Worm (Caenorhabditis elegans): ENCODE measurements around the gene R02D5.1.

Gene R02D5.1

ce11 chrV:14463087-14463486 lies 45.0 kb upstream of the R02D5.1 start, which contains the start of gene F08H9.3 (continued):
- TF ChIP-seq lin-38 (GFP tag; IDR thresholded peaks at IDR 0.05) (peak; percentile 64), php-3 (GFP tag; IDR thresholded peaks at IDR 0.05) (peak; percentile 58; the same call in 1 of the 2 replicates), dve-1 (tag; optimal IDR thresholded peaks at IDR 0.05; ENCODE audit: insufficient read depth) (peak; percentile 76), T26A8.4 (GFP tag; IDR thresholded peaks at IDR 0.05) (peak; percentile 79), snpc-4 (tag; optimal IDR thresholded peaks at IDR 0.05) (peak; percentile 69), set-16 (GFP tag; IDR thresholded peaks at IDR 0.05) (peak; percentile 54)

ce11 chrV:14464368-14464767 lies 43.7 kb upstream of the R02D5.1 start, which contains the start of gene F08H9.4:
Gene F08H9.4 (minus strand): TSS chrV:14464428.
- TF ChIP-seq Y75B8A.6 (GFP tag; IDR thresholded peaks at IDR 0.05) = no peak
- no peak for TF ChIP-seq nhr-25 (tag; optimal IDR thresholded peaks at IDR 0.05; ENCODE audit: borderline replicate concordance, insufficient read depth)
- no peak for TF ChIP-seq ama-1 (optimal IDR thresholded peaks at IDR 0.05)
- TF ChIP-seq jun-1 (tag; optimal IDR thresholded peaks at IDR 0.05) = no peak
- peak in 1 of 2 experiments; percentile 95 for TF ChIP-seq daf-16 (GFP tag; optimal IDR thresholded peaks at IDR 0.05)
- no peak for TF ChIP-seq daf-16 (tag; optimal IDR thresholded peaks at IDR 0.05)
- no peak for TF ChIP-seq dmd-6 (GFP tag; IDR thresholded peaks at IDR 0.05)
- no peak for TF ChIP-seq mdt-29 (GFP tag; IDR thresholded peaks at IDR 0.05)

- TF ChIP-seq D1046.2 (GFP tag; IDR thresholded peaks at IDR 0.05) = no peak
- TF ChIP-seq dpl-1 (GFP tag; optimal IDR thresholded peaks at IDR 0.05) = no peak
- TF ChIP-seq dve-1 (tag; optimal IDR thresholded peaks at IDR 0.05; ENCODE audit: insufficient read depth) = peak; percentile 40
- TF ChIP-seq nhr-48 (tag; optimal IDR thresholded peaks at IDR 0.05) = peak; percentile 56
- peak; percentile 61; the same call in 1 of the 2 replicates for TF ChIP-seq hmg-1.1 (GFP tag; IDR thresholded peaks at IDR 0.05)
- TF ChIP-seq nhr-42 (GFP tag; IDR thresholded peaks at IDR 0.05) = peak; percentile 63; the same call in 1 of the 2 replicates
- peak; percentile 25 for TF ChIP-seq hlh-30 (tag; optimal IDR thresholded peaks at IDR 0.05; ENCODE audit: insufficient read depth)
- TF ChIP-seq F10B5.3 (tag; optimal IDR thresholded peaks at IDR 0.05) = peak; percentile 37
- peak; percentile 37 for TF ChIP-seq dmd-6 (GFP tag; IDR thresholded peaks at IDR 0.05)
- TF ChIP-seq zag-1 (tag; optimal IDR thresholded peaks at IDR 0.05) = no peak
- 0 out of 2 replicates have a peak, but pooled peaks have one; percentile 29 for TF ChIP-seq daf-19 (GFP tag; conservative IDR thresholded peaks at IDR 0.05)
- peak; percentile 58 for TF ChIP-seq unc-130 (GFP tag; optimal IDR thresholded peaks at IDR 0.05)
- 0 out of 2 replicates have a peak, but pooled peaks have one; percentile 64 for TF ChIP-seq dmd-8 (GFP tag; IDR thresholded peaks at IDR 0.05)
- no peak for TF ChIP-seq nhr-111 (GFP tag; optimal IDR thresholded peaks at IDR 0.05)
- peak; percentile 77 for TF ChIP-seq hlh-11 (tag; optimal IDR thresholded peaks at IDR 0.05)
- TF ChIP-seq ZK337.2 (GFP tag; IDR thresholded peaks at IDR 0.05) = 0 out of 2 replicates have a peak, but pooled peaks have one; percentile 17
- TF ChIP-seq egl-43 (GFP tag; IDR thresholded peaks at IDR 0.05) = peak; percentile 77
- TF ChIP-seq mes-2 (tag; optimal IDR thresholded peaks at IDR 0.05; ENCODE audit: poor library complexity, severe bottlenecking) = peak; percentile 75
- TF ChIP-seq rbr-2 (tag; optimal IDR thresholded peaks at IDR 0.05) = peak; percentile 35
- TF ChIP-seq ceh-44 (GFP tag; IDR thresholded peaks at IDR 0.05) = 0 out of 2 replicates have a peak, but pooled peaks have one; percentile 58
- no peak for TF ChIP-seq zfp-3 (GFP tag; conservative IDR thresholded peaks at IDR 0.05)
- peak; percentile 65 for TF ChIP-seq F49E8.2 (tag; optimal IDR thresholded peaks at IDR 0.05; ENCODE audit: borderline replicate concordance)
- TF ChIP-seq nhr-77 (tag; optimal IDR thresholded peaks at IDR 0.05) = no peak
- TF ChIP-seq zfp-2 (tag; optimal IDR thresholded peaks at IDR 0.05) = no peak
- peak; percentile 42 for TF ChIP-seq spr-1 (tag; optimal IDR thresholded peaks at IDR 0.05)
- no peak for TF ChIP-seq lim-7 (GFP tag; IDR thresholded peaks at IDR 0.05)
- TF ChIP-seq snpc-4 (tag; optimal IDR thresholded peaks at IDR 0.05) = peak; percentile 85
- peak; percentile 86 for TF ChIP-seq T26A8.4 (GFP tag; IDR thresholded peaks at IDR 0.05)
- no peak for TF ChIP-seq nhr-6 (tag; optimal IDR thresholded peaks at IDR 0.05)
- no peak for TF ChIP-seq ama-1 (optimal IDR thresholded peaks at IDR 0.05)
- 0 out of 2 replicates have a peak, but pooled peaks have one; percentile 31 for TF ChIP-seq ceh-20 (GFP tag; IDR thresholded peaks at IDR 0.05)
- 0 out of 2 replicates have a peak, but pooled peaks have one; percentile 30 for TF ChIP-seq Y105C5A.15 (GFP tag; IDR thresholded peaks at IDR 0.05)
- TF ChIP-seq daf-12 (tag; optimal IDR thresholded peaks at IDR 0.05) = no peak
- peak; percentile 61; the same call in 1 of the 2 replicates for TF ChIP-seq php-3 (GFP tag; IDR thresholded peaks at IDR 0.05)
- peak; percentile 7 for TF ChIP-seq mxl-3 (GFP tag; optimal IDR thresholded peaks at IDR 0.05)
- peak; percentile 49 to 67 for TF ChIP-seq daf-16 (GFP tag; optimal IDR thresholded peaks at IDR 0.05)
- TF ChIP-seq daf-16 (tag; optimal IDR thresholded peaks at IDR 0.05) = peak; percentile 69
Measured at ce11 chrV:14468196-14468874, 39.7 kb upstream of the R02D5.1 start, which contains the start of gene srz-97. Gene srz-97 (minus strand): TSS chrV:14468246.

Measured in whole organism, L4 larva.